Fruit fly (Drosophila melanogaster): ENCODE measurements around the gene VhaAC39-2.

Gene VhaAC39-2

dm6 chr3R:23157664-23158151 lies 1.4 kb downstream of the VhaAC39-2 start, which contains the start of gene unk (continued):
- TF ChIP-seq CG12391 (tag; optimal IDR thresholded peaks at IDR 0.05) (peak; percentile 23), D (optimal IDR thresholded peaks at IDR 0.05) (no peak), D (GFP tag; optimal IDR thresholded peaks at IDR 0.05) (no peak), onecut (GFP tag; IDR thresholded peaks at IDR 0.05) (no peak; the same call in 1 of the 2 replicates), usp (GFP tag; optimal IDR thresholded peaks at IDR 0.05) (no peak), tup (GFP tag; optimal IDR thresholded peaks at IDR 0.05) (no peak), CG2199 (GFP tag; IDR thresholded peaks at IDR 0.05) (peak; percentile 65; the same call in 1 of the 3 replicates), CG14441 (GFP tag; IDR thresholded peaks at IDR 0.05) (no peak), kah (GFP tag; optimal IDR thresholded peaks at IDR 0.05) (no peak), Fer2 (tag; optimal IDR thresholded peaks at IDR 0.05) (no peak), CG1647 (GFP tag; optimal IDR thresholded peaks at IDR 0.05) (no peak), CG1529 (GFP tag; optimal IDR thresholded peaks at IDR 0.05) (no peak), sna (GFP tag; IDR thresholded peaks at IDR 0.05; ENCODE audit: partially characterized antibody) (peak; percentile 97), ttk (GFP tag; IDR thresholded peaks at IDR 0.05) (no peak), ftz-f1 (GFP tag; optimal IDR thresholded peaks at IDR 0.05) (no peak), insv (GFP tag; optimal IDR thresholded peaks at IDR 0.05) (no peak), HLH54F (GFP tag; optimal IDR thresholded peaks at IDR 0.05) (no peak), Poxn (GFP tag; IDR thresholded peaks at IDR 0.05) (no peak), CG12744 (GFP tag; optimal IDR thresholded peaks at IDR 0.05) (no peak), CG43689 (GFP tag; IDR thresholded peaks at IDR 0.05) (no peak), CkIIα-i1 (GFP tag; IDR thresholded peaks at IDR 0.05) (no peak), Awh (GFP tag; IDR thresholded peaks at IDR 0.05) (no peak), CG8765 (GFP tag; IDR thresholded peaks at IDR 0.05) (no peak), CG2678 (tag; optimal IDR thresholded peaks at IDR 0.05) (no peak), Hr39 (optimal IDR thresholded peaks at IDR 0.05) (no peak), CG8388 (GFP tag; optimal IDR thresholded peaks at IDR 0.05) (no peak), run (tag; optimal IDR thresholded peaks at IDR 0.05) (no peak), inv (GFP tag; IDR thresholded peaks at IDR 0.05; ENCODE audit: partially characterized antibody) (peak; percentile 98), CG17359 (tag; optimal IDR thresholded peaks at IDR 0.05) (no peak), slou (GFP tag; optimal IDR thresholded peaks at IDR 0.05) (no peak), Eip74EF (GFP tag; optimal IDR thresholded peaks at IDR 0.05) (no peak), CG33557 (GFP tag; optimal IDR thresholded peaks at IDR 0.05) (no peak), MTF-1 (GFP tag; optimal IDR thresholded peaks at IDR 0.05; ENCODE audit: borderline replicate concordance) (no peak), CG14710 (tag; optimal IDR thresholded peaks at IDR 0.05) (peak; percentile 34), Pdp1 (GFP tag; optimal IDR thresholded peaks at IDR 0.05) (peak; percentile 11 to 44), Ssrp (tag; optimal IDR thresholded peaks at IDR 0.05) (no peak), CG3726 (GFP tag; IDR thresholded peaks at IDR 0.05) (no peak), CG14050 (GFP tag; IDR thresholded peaks at IDR 0.05) (no peak), luna (GFP tag; optimal IDR thresholded peaks at IDR 0.05) (peak; percentile 50), p53 (GFP tag; optimal IDR thresholded peaks at IDR 0.05) (no peak), CG3838 (GFP tag; optimal IDR thresholded peaks at IDR 0.05) (no peak), ATbp (GFP tag; optimal IDR thresholded peaks at IDR 0.05) (no peak), Doc3 (GFP tag; IDR thresholded peaks at IDR 0.05; ENCODE audit: partially characterized antibody) (peak; percentile 94), CG7271 (tag; optimal IDR thresholded peaks at IDR 0.05) (no peak), crp (GFP tag; optimal IDR thresholded peaks at IDR 0.05) (peak in 1 of 2 experiments; percentile 16), CG11723 (GFP tag; optimal IDR thresholded peaks at IDR 0.05) (no peak), peb (GFP tag; IDR thresholded peaks at IDR 0.05) (no peak), CG9876 (GFP tag; optimal IDR thresholded peaks at IDR 0.05) (no peak), klu (GFP tag; IDR thresholded peaks at IDR 0.05) (no peak), Neu2 (GFP tag; optimal IDR thresholded peaks at IDR 0.05; ENCODE audit: borderline replicate concordance) (no peak), CG7839 (tag; optimal IDR thresholded peaks at IDR 0.05) (no peak)

Data from whole organism, embryonic.